Worm (Caenorhabditis elegans) whole organism, L3 larva: ENCODE results near the gene F44D12.10.
"Not testable (repeated sequence)": the region's sequence is repeated elsewhere in the genome, so short reads cannot be mapped to it uniquely, and the experiment has no call there.

Experiments used
- R02D3.7 ChIP-seq: fragments of 150-350 bp; optimal IDR thresholded peaks from 2 replicates; lab custom pipeline; 2014; ENCODE audit warnings: missing biosample characterization, missing genetic modification characterization
- aly-2 ChIP-seq: fragments of 150-350 bp; optimal IDR thresholded peaks from 2 replicates; lab custom pipeline; 2014; ENCODE audit warnings: missing biosample characterization, missing genetic modification characterization
- ama-1 ChIP-seq: fragments of 150-350 bp; optimal IDR thresholded peaks from 2 replicates; lab custom pipeline; 2018
- ceh-82 ChIP-seq: fragments of 150-350 bp; optimal IDR thresholded peaks from 2 replicates; lab custom pipeline; 2014; ENCODE audit warnings: missing biosample characterization, missing genetic modification characterization
- ceh-9 ChIP-seq: sonication (generic microtip); optimal IDR thresholded peaks from 2 replicates; lab custom pipeline; 2018; ENCODE audit warnings: missing biosample characterization, missing genetic modification characterization
- daf-12 ChIP-seq: fragments of 150-350 bp; optimal IDR thresholded peaks from 2 replicates; lab custom pipeline; 2014; ENCODE audit warnings: missing biosample characterization, missing genetic modification reagents, missing genetic modification characterization
- egl-27 ChIP-seq: sonication (generic microtip); optimal IDR thresholded peaks from 4 replicates; lab custom pipeline; 2017; ENCODE audit warnings: missing biosample characterization, missing genetic modification reagents, missing genetic modification characterization
- egl-5 ChIP-seq: fragments of 150-350 bp; optimal IDR thresholded peaks from 2 replicates; lab custom pipeline; 2017; ENCODE audit warnings: missing biosample characterization, missing genetic modification reagents, missing genetic modification characterization, inconsistent platforms
- elt-1 ChIP-seq: fragments of 150-350 bp; optimal IDR thresholded peaks from 2 replicates; lab custom pipeline; 2014; ENCODE audit warnings: missing biosample characterization, missing genetic modification characterization
- elt-2 ChIP-seq: sonication (generic microtip); optimal IDR thresholded peaks from 2 replicates; lab custom pipeline; 2016; ENCODE audit warnings: missing genetic modification reagents, mild to moderate bottlenecking, missing genetic modification characterization, missing compliant biosample characterization
- fkh-2 ChIP-seq: fragments of 150-350 bp; optimal IDR thresholded peaks from 2 replicates; lab custom pipeline; 2014; ENCODE audit warnings: missing biosample characterization, missing genetic modification reagents, missing genetic modification characterization
- fos-1 ChIP-seq: fragments of 150-350 bp; optimal IDR thresholded peaks from 2 replicates; lab custom pipeline; 2014; ENCODE audit warnings: missing biosample characterization, missing genetic modification characterization
- hmg-11 ChIP-seq: sonication (generic microtip); optimal IDR thresholded peaks from 2 replicates; lab custom pipeline; 2016; ENCODE audit warnings: missing genetic modification characterization, missing compliant biosample characterization
- jun-1 ChIP-seq: fragments of 150-350 bp; optimal IDR thresholded peaks from 2 replicates; lab custom pipeline; 2014; ENCODE audit warnings: missing biosample characterization, missing genetic modification reagents, missing genetic modification characterization
- lsy-12 ChIP-seq: sonication (generic microtip); optimal IDR thresholded peaks from 2 replicates; lab custom pipeline; 2016; ENCODE audit warnings: mild to moderate bottlenecking, missing genetic modification characterization, missing compliant biosample characterization
- mdl-1 ChIP-seq: fragments of 150-350 bp; optimal IDR thresholded peaks from 2 replicates; lab custom pipeline; 2014; ENCODE audit warnings: missing biosample characterization, missing genetic modification characterization
- mml-1 ChIP-seq: fragments of 150-350 bp; sonication (generic microtip); optimal IDR thresholded peaks from 3 replicates; lab custom pipeline; 2014; ENCODE audit warnings: missing biosample characterization, missing genetic modification characterization
- nfya-1 ChIP-seq: sonication (generic microtip); optimal IDR thresholded peaks from 2 replicates; lab custom pipeline; 2017; ENCODE audit warnings: missing genetic modification characterization, mild to moderate bottlenecking, missing compliant biosample characterization, antibody characterized with exemption, moderate library complexity; ENCODE audit not compliant: insufficient read depth
- nhr-11 ChIP-seq: fragments of 150-350 bp; optimal IDR thresholded peaks from 2 replicates; lab custom pipeline; 2014; ENCODE audit warnings: missing biosample characterization, missing genetic modification characterization
- nhr-23 ChIP-seq: fragments of 150-350 bp; optimal IDR thresholded peaks from 2 replicates; lab custom pipeline; 2014; ENCODE audit warnings: missing biosample characterization, missing genetic modification reagents, missing genetic modification characterization
- nhr-237 ChIP-seq: fragments of 150-350 bp; optimal IDR thresholded peaks from 2 replicates; lab custom pipeline; 2014; ENCODE audit warnings: missing biosample characterization, missing genetic modification characterization
- nhr-25 ChIP-seq: sonication (generic microtip); optimal IDR thresholded peaks from 2 replicates; lab custom pipeline; 2017; ENCODE audit warnings: missing biosample characterization, missing genetic modification characterization
- nhr-28 ChIP-seq: fragments of 150-350 bp; optimal IDR thresholded peaks from 2 replicates; lab custom pipeline; 2014; ENCODE audit warnings: missing biosample characterization, missing genetic modification characterization
- nhr-67 ChIP-seq: fragments of 150-350 bp; optimal IDR thresholded peaks from 2 replicates; lab custom pipeline; 2014; ENCODE audit warnings: missing biosample characterization, missing genetic modification characterization
- nhr-76 ChIP-seq: fragments of 150-350 bp; sonication (generic microtip); optimal IDR thresholded peaks from 5 replicates; lab custom pipeline; 2014; ENCODE audit warnings: missing biosample characterization, missing genetic modification characterization
- nhr-77 ChIP-seq: fragments of 150-350 bp; optimal IDR thresholded peaks from 2 replicates; lab custom pipeline; 2014; ENCODE audit warnings: missing biosample characterization, missing genetic modification characterization
- pha-4 ChIP-seq: fragments of 150-350 bp; optimal IDR thresholded peaks from 2 replicates; lab custom pipeline; 2014; ENCODE audit warnings: missing biosample characterization, missing genetic modification reagents, missing genetic modification characterization
- pqm-1 ChIP-seq: fragments of 150-350 bp; optimal IDR thresholded peaks from 2 replicates; lab custom pipeline; 2017; ENCODE audit warnings: missing biosample characterization, missing genetic modification characterization, inconsistent platforms
- sea-2 ChIP-seq: fragments of 150-350 bp; sonication (generic microtip); optimal IDR thresholded peaks from 4 replicates; lab custom pipeline; 2014; ENCODE audit warnings: missing biosample characterization, missing genetic modification reagents, missing genetic modification characterization
- tbx-2 ChIP-seq: sonication (generic microtip); optimal IDR thresholded peaks from 2 replicates; lab custom pipeline; 2016; ENCODE audit warnings: mild to moderate bottlenecking, missing genetic modification characterization, missing compliant biosample characterization
- unc-39 ChIP-seq: sonication (generic microtip); optimal IDR thresholded peaks from 4 replicates; lab custom pipeline; 2017; ENCODE audit warnings: missing biosample characterization, missing genetic modification characterization
- zag-1 ChIP-seq: fragments of 150-350 bp; optimal IDR thresholded peaks from 2 replicates; lab custom pipeline; 2014; ENCODE audit warnings: missing biosample characterization, missing genetic modification characterization
- ztf-11 ChIP-seq: fragments of 150-350 bp; optimal IDR thresholded peaks from 2 replicates; lab custom pipeline; 2014; ENCODE audit warnings: missing biosample characterization, missing genetic modification characterization

The F44D12.10 gene

DNA sequence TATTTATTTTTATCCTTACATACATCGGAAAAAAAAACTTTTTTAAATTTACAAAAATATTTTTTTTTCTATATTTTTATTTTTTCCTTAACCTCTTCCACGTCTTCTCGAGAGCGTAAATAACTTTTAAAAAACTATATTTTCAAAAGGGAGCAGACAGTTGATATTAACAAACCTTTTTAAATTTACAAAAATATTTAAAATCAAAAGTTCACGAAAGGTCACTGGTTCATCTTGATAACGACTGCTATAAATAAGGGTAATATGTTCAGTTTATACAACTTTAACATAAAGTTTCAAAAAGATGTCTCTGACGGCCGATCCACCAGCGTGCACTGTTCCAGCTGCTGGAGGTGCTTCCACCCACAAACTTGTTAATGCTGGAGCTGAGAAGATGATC is 8.1 kb downstream of the F44D12.10 start, which contains the start of the genes F44D12.16 and msd-2:
TSS of gene F44D12.16 (plus strand) at position 301 of the 400 bp plus-strand sequence.
TSS of gene msd-2 (plus strand) at position 305 of the 400 bp plus-strand sequence.
- not testable (repeated sequence) for TF ChIP-seq nhr-76 (tag; lab: Kevin White, UChicago); jun-1 (tag; lab: Kevin White, UChicago); nhr-77
- TF ChIP-seq, all 47 proteins: peak for 0; not testable (repeated sequence) for 47

DNA sequence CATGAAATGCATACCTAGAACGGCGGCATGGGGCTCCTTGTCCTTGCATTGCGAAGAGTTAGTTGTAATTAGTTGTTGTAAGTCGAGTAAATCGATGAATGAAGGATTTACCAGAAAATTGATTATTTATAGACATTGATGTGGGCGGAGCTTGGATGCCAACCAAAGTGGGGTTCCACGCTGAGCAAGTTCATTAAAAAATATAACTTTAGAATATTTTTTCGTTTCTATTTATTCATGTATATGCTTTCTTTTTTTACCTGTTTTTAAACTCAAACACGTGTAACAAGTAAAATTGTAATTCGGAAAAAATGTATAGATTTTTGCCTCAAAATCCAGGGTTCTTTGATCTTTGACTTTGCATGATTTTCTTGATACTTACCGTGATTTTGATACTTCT is 9.3 kb downstream of the F44D12.10 start, which contains the start of gene gipc-2:
TSS of gene gipc-2 (minus strand) at position 101 of the 400 bp plus-strand sequence.
- TF ChIP-seq nhr-237 (tag; lab: Kevin White, UChicago) (no peak), elt-1 (tag; lab: Kevin White, UChicago) (no peak), egl-27 (no peak), mdl-1 (tag; lab: Kevin White, UChicago) (no peak), lsy-12 (no peak), elt-2 (tag; lab: Kevin White, UChicago) (no peak), tbx-2 (tag; lab: Kevin White, UChicago) (no peak), ceh-82 (tag; lab: Kevin White, UChicago) (no peak), daf-12 (tag; lab: Kevin White, UChicago) (no peak), nhr-23 (no peak), nfya-1 (tag; lab: Kevin White, UChicago) (no peak)

DNA sequence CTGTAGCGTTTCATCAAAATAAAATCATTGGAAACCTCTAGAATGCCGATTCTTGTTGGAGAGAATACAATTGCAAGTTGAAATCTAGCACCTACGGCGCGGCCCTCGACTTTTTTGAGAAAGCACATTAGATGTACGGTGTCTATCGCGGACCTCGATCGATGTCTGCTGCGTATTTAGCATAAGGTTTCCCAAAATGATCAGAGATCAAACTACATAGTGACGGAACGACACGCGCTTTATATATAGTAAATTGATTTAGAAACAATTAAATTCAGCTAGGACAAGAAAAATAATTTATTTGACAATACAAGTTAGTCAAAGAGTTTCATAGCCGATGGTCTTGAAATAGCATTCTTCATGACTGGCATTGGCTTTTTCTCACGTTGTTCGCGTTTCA is 10.7 kb downstream of the F44D12.10 start:
- TF ChIP-seq aly-2 (tag; lab: Kevin White, UChicago) (no peak), nhr-67 (tag; lab: Kevin White, UChicago) (no peak)

DNA sequence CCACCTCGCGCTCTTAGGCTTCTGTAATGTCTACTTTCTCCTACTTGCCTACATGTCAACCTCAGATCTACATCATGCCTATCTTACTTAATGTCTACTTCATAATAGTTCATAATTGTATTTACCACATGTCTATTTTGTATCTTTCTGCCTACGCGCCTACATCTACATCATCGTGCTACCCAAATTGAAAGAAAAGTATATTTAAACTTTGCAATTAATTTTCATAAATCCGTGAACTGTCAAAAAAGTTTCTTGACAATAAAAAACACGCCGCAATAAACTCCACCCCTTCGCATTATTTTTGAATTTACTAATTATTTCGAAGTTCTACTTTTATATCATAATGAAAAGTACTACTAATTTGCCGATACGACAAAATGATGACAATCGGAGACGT is 13.9 kb downstream of the F44D12.10 start, which contains the start of gene F44D12.8:
TSS of gene F44D12.8 (plus strand) at position 301 of the 400 bp plus-strand sequence.
- TF ChIP-seq nhr-237 (tag; lab: Kevin White, UChicago) (no peak), nhr-11 (tag; lab: Kevin White, UChicago) (no peak), zag-1 (no peak), aly-2 (tag; lab: Kevin White, UChicago) (no peak), ztf-11 (tag; lab: Kevin White, UChicago) (no peak), ama-1 (lab: Kevin White, UChicago) (no peak), ceh-9 (tag; lab: Kevin White, UChicago) (no peak), nhr-28 (no peak)
- TF ChIP-seq, all 47 proteins: peak for 0

DNA sequence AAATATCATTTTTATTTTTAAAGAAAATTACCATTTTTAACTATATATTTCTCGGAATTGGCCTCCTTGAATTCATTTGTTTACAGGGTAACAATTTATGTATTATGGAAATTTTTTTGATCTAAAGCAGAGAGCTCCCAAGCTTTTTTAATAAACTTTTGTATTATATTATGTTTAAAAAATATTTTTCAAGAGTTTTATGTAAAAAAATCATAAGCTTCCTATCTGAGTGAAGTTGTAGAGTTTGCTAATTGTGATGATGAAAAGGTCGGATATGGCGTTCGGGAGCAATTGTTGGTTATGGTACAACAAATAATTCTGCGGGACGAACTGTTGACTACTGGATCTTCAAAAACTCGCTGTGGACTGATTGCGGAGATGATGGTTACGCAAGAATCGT is 15.6 kb downstream of the F44D12.10 start, which contains the start of gene F44D12.19:
TSS of gene F44D12.19 (plus strand) at position 301 of the 400 bp plus-strand sequence.
- TF ChIP-seq nfya-1 (tag; lab: Kevin White, UChicago): no peak
- no peak for TF ChIP-seq egl-27
- TF ChIP-seq pqm-1 (tag; lab: Kevin White, UChicago): no peak
- no peak for TF ChIP-seq mdl-1 (tag; lab: Kevin White, UChicago)
- no peak for TF ChIP-seq egl-5 (tag; lab: Kevin White, UChicago)
- TF ChIP-seq sea-2 (GFP tag; lab: Kevin White, UChicago): no peak
- TF ChIP-seq fkh-2 (tag; lab: Kevin White, UChicago): no peak
- no peak for TF ChIP-seq hmg-11 (tag; lab: Kevin White, UChicago)
- TF ChIP-seq mml-1 (tag; lab: Kevin White, UChicago): no peak
- TF ChIP-seq nhr-25 (tag; lab: Kevin White, UChicago): no peak
- no peak for TF ChIP-seq unc-39
- TF ChIP-seq R02D3.7 (tag; lab: Kevin White, UChicago): no peak
- no peak for TF ChIP-seq lsy-12
- TF ChIP-seq fos-1: no peak
- TF ChIP-seq zag-1: no peak
- no peak for TF ChIP-seq nhr-76 (tag; lab: Kevin White, UChicago)
- TF ChIP-seq, all 47 proteins: peak for 0

DNA sequence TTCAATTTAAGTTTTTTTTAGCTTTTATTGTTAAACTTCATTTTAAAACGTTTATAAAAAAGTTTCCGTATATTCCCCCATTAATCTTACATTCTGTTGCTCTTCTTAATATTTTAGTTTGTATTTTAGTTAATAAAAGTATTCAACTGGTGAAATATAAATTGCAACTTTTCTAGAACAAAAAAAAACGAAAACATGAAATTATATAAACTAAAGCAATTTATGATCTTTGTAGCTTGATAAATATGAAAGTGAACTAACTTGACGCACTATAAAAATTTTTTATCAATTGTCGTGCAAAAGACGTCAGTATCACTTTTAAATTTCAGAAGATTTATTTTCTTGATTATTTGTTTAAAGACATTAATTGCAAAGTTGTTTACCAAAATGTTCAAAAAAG is 19.2 kb downstream of the F44D12.10 start, which contains the start of gene F44D12.2:
TSS of gene F44D12.2 (minus strand) at position 101 of the 400 bp plus-strand sequence.
- TF ChIP-seq egl-5 (tag; lab: Kevin White, UChicago) (no peak), pqm-1 (tag; lab: Kevin White, UChicago) (peak; percentile 1), pha-4 (tag; lab: Kevin White, UChicago) (peak; percentile 22)
